Worm (Caenorhabditis elegans) whole organism, midembryonic: Measurements from ENCODE around the gene dsl-5.

ENCODE experiments used
- T22C8.4 ChIP-seq: fragments of 200-800 bp; sonication (Bioruptor generic); IDR thresholded peaks from 2 replicates; pipeline ENCODE4 v1.3.6; 2022; ENCODE audit warnings: missing genetic modification characterization, missing compliant biosample characterization
- cog-1 ChIP-seq: sonication (generic microtip); optimal IDR thresholded peaks from 2 replicates; lab custom pipeline; 2016; ENCODE audit warnings: missing genetic modification characterization, missing compliant biosample characterization
- klf-2 ChIP-seq: fragments of 200-800 bp; sonication (Bioruptor generic); conservative IDR thresholded peaks from 2 replicates; pipeline ENCODE4 v1.3.6; 2022; ENCODE audit warnings: missing genetic modification reagents, missing genetic modification characterization, missing compliant biosample characterization
- ref-1 ChIP-seq: fragments of 200-800 bp; sonication (Bioruptor generic); conservative IDR thresholded peaks from 2 replicates; pipeline ENCODE4 v1.3.6; 2022; ENCODE audit warnings: missing genetic modification reagents, missing genetic modification characterization, missing compliant biosample characterization
- ztf-23 ChIP-seq: fragments of 200-800 bp; sonication (Bioruptor generic); IDR thresholded peaks from 2 replicates; pipeline ENCODE4 v1.3.6; 2022; ENCODE audit warnings: missing genetic modification reagents, missing genetic modification characterization, missing compliant biosample characterization

ce11 chrIV:11582450-11583166, 38.2 kb downstream of the dsl-5 start:
- TF ChIP-seq klf-2 (no peak), T22C8.4 (no peak), ztf-23 (no peak), cog-1 (tag; lab: Kevin White, UChicago) (no peak), ref-1 (no peak)
